Worm (Caenorhabditis elegans) whole organism, L4 larva: ENCODE data around the gene R13H7.2.

Experiments used
- F44E2.7 ChIP-seq: fragments of 200-800 bp; sonication (Bioruptor generic); IDR thresholded peaks from 2 replicates; pipeline ENCODE4 v2.1.2; 2022; ENCODE audit warnings: missing genetic modification characterization, missing compliant biosample characterization
- Y105C5A.15 ChIP-seq: fragments of 200-800 bp; sonication (Bioruptor generic); IDR thresholded peaks from 2 replicates; pipeline ENCODE4 v1.3.6; 2022; ENCODE audit warnings: missing genetic modification characterization, missing compliant biosample characterization
- Y5F2A.4 ChIP-seq: fragments of 200-800 bp; sonication (Bioruptor generic); optimal IDR thresholded peaks from 2 replicates; lab custom pipeline; 2018; ENCODE audit warnings: mild to moderate bottlenecking, missing genetic modification characterization, missing compliant biosample characterization
- aly-2 ChIP-seq: sonication (generic microtip); optimal IDR thresholded peaks from 2 replicates; lab custom pipeline; 2018; ENCODE audit warnings: missing biosample characterization, missing genetic modification characterization
- ama-1 ChIP-seq: fragments of 150-350 bp; optimal IDR thresholded peaks from 2 replicates; lab custom pipeline; 2014; ENCODE audit warnings: inconsistent platforms, mixed read lengths
- ceh-20 ChIP-seq: fragments of 200-800 bp; sonication (Bioruptor generic); IDR thresholded peaks from 2 replicates; pipeline ENCODE4 v1.3.6; 2022; ENCODE audit warnings: missing genetic modification reagents, missing genetic modification characterization, missing compliant biosample characterization
- ceh-32 ChIP-seq: sonication (generic microtip); optimal IDR thresholded peaks from 2 replicates; lab custom pipeline; 2016; ENCODE audit warnings: mild to moderate bottlenecking, missing genetic modification characterization, missing compliant biosample characterization; ENCODE audit not compliant: poor library complexity
- ceh-44 ChIP-seq: fragments of 200-800 bp; sonication (Bioruptor generic); IDR thresholded peaks from 2 replicates; pipeline ENCODE4 v1.3.6; 2022; ENCODE audit warnings: missing genetic modification reagents, missing genetic modification characterization, missing compliant biosample characterization
- ces-1 ChIP-seq: fragments of 150-350 bp; sonication (generic microtip); optimal IDR thresholded peaks from 4 replicates; lab custom pipeline; 2014; ENCODE audit warnings: missing biosample characterization, missing genetic modification reagents, missing genetic modification characterization
- cey-2 ChIP-seq: sonication (generic microtip); optimal IDR thresholded peaks from 3 replicates; lab custom pipeline; 2017; ENCODE audit warnings: missing genetic modification characterization, mild to moderate bottlenecking, missing compliant biosample characterization, antibody characterized with exemption, borderline replicate concordance; ENCODE audit not compliant: insufficient read depth
- ctbp-1 ChIP-seq: fragments of 200-800 bp; sonication (Bioruptor generic); IDR thresholded peaks from 2 replicates; pipeline ENCODE4 v1.3.6; 2022; ENCODE audit warnings: missing genetic modification reagents, missing genetic modification characterization, missing compliant biosample characterization
- daf-16 ChIP-seq, 3 experiments: sonication (generic microtip); optimal IDR thresholded peaks; 2 replicates each; lab custom pipeline; 2016 to 2017; ENCODE audit warnings: missing genetic modification characterization in 3 of 3, missing genetic modification reagents in 3 of 3, mild to moderate bottlenecking in 2 of 3, missing compliant biosample characterization in 2 of 3, missing biosample characterization in 1 of 3, moderate library complexity in 1 of 3
- daf-19 ChIP-seq: fragments of 200-800 bp; sonication (Bioruptor generic); conservative IDR thresholded peaks from 2 replicates; pipeline ENCODE4 v1.3.6; 2022; ENCODE audit warnings: missing genetic modification characterization, missing compliant biosample characterization
- dmd-6 ChIP-seq: fragments of 200-800 bp; sonication (Bioruptor generic); IDR thresholded peaks from 2 replicates; pipeline ENCODE4 v1.3.6; 2022; ENCODE audit warnings: missing genetic modification reagents, missing genetic modification characterization, missing compliant biosample characterization
- dmd-8 ChIP-seq: fragments of 200-800 bp; sonication (Bioruptor generic); IDR thresholded peaks from 2 replicates; pipeline ENCODE4 v1.3.6; 2022; ENCODE audit warnings: missing genetic modification characterization, missing compliant biosample characterization
- dmd-9 ChIP-seq: fragments of 200-800 bp; sonication (Bioruptor generic); IDR thresholded peaks from 2 replicates; pipeline ENCODE4 v1.3.6; 2022; ENCODE audit warnings: missing genetic modification reagents, missing genetic modification characterization, missing compliant biosample characterization
- duxl-1 ChIP-seq: sonication (generic microtip); optimal IDR thresholded peaks from 2 replicates; lab custom pipeline; 2016; ENCODE audit warnings: mild to moderate bottlenecking, missing genetic modification characterization, moderate library complexity, missing compliant biosample characterization; ENCODE audit not compliant: poor library complexity
- dve-1 ChIP-seq: sonication (generic microtip); optimal IDR thresholded peaks from 2 replicates; lab custom pipeline; 2017; ENCODE audit warnings: antibody characterized with exemption, mild to moderate bottlenecking, missing genetic modification characterization, missing compliant biosample characterization; ENCODE audit not compliant: insufficient read depth
- egl-43 ChIP-seq: fragments of 200-800 bp; sonication (Bioruptor generic); IDR thresholded peaks from 2 replicates; pipeline ENCODE4 v1.3.6; 2022; ENCODE audit warnings: missing genetic modification reagents, missing genetic modification characterization, missing compliant biosample characterization
- gei-8 ChIP-seq: fragments of 200-800 bp; sonication (Bioruptor generic); optimal IDR thresholded peaks from 2 replicates; lab custom pipeline; 2018; ENCODE audit warnings: mild to moderate bottlenecking, missing genetic modification characterization, missing compliant biosample characterization
- hlh-11 ChIP-seq: fragments of 200-800 bp; sonication (Bioruptor generic); optimal IDR thresholded peaks from 2 replicates; lab custom pipeline; 2018; ENCODE audit warnings: mild to moderate bottlenecking, missing genetic modification characterization, missing compliant biosample characterization
- hlh-30 ChIP-seq: sonication (generic microtip); optimal IDR thresholded peaks from 2 replicates; lab custom pipeline; 2017; ENCODE audit warnings: antibody characterized with exemption, mild to moderate bottlenecking, missing genetic modification characterization, missing compliant biosample characterization; ENCODE audit not compliant: insufficient read depth
- hmg-1.1 ChIP-seq: fragments of 200-800 bp; sonication (Bioruptor generic); IDR thresholded peaks from 2 replicates; pipeline ENCODE4 v1.3.6; 2022; ENCODE audit warnings: missing genetic modification reagents, missing genetic modification characterization, missing compliant biosample characterization
- lin-13 ChIP-seq: fragments of 150-350 bp; optimal IDR thresholded peaks from 2 replicates; lab custom pipeline; 2014; ENCODE audit warnings: missing biosample characterization, missing genetic modification reagents, missing genetic modification characterization
- lin-15B ChIP-seq: fragments of 150-350 bp; sonication (generic microtip); optimal IDR thresholded peaks from 3 replicates; lab custom pipeline; 2014; ENCODE audit warnings: missing biosample characterization, missing genetic modification characterization
- lsy-2 ChIP-seq, 2 experiments: fragments of 150-350 bp in 1 of 2; sonication (generic microtip) in 1 of 2; optimal IDR thresholded peaks; 2 replicates each; lab custom pipeline; 2014 to 2017; ENCODE audit warnings: missing biosample characterization in 2 of 2, missing genetic modification characterization in 2 of 2
- mdl-1 ChIP-seq, 2 experiments: fragments of 150-350 bp in 1 of 2; sonication (generic microtip) in 1 of 2; optimal IDR thresholded peaks; 2 replicates each; lab custom pipeline; 2014 to 2017; ENCODE audit warnings: missing biosample characterization in 2 of 2, missing genetic modification characterization in 2 of 2
- mep-1 ChIP-seq: fragments of 150-350 bp; sonication (generic microtip); optimal IDR thresholded peaks from 3 replicates; lab custom pipeline; 2014; ENCODE audit warnings: missing biosample characterization, missing genetic modification characterization
- nhr-10 ChIP-seq: fragments of 150-350 bp; optimal IDR thresholded peaks from 2 replicates; lab custom pipeline; 2014; ENCODE audit warnings: missing biosample characterization, missing genetic modification characterization
- nhr-11 ChIP-seq: fragments of 150-350 bp; optimal IDR thresholded peaks from 2 replicates; lab custom pipeline; 2014; ENCODE audit warnings: missing biosample characterization, missing genetic modification characterization
- nhr-25 ChIP-seq: sonication (generic microtip); optimal IDR thresholded peaks from 2 replicates; lab custom pipeline; 2017; ENCODE audit warnings: missing genetic modification characterization, mild to moderate bottlenecking, missing compliant biosample characterization, antibody characterized with exemption, moderate library complexity, borderline replicate concordance; ENCODE audit not compliant: insufficient read depth
- nhr-28 ChIP-seq: fragments of 150-350 bp; optimal IDR thresholded peaks from 2 replicates; lab custom pipeline; 2014; ENCODE audit warnings: missing biosample characterization, missing genetic modification characterization
- nhr-6 ChIP-seq: fragments of 150-350 bp; optimal IDR thresholded peaks from 2 replicates; lab custom pipeline; 2014; ENCODE audit warnings: missing biosample characterization, missing genetic modification characterization
- nhr-76 ChIP-seq: fragments of 150-350 bp; optimal IDR thresholded peaks from 2 replicates; lab custom pipeline; 2014; ENCODE audit warnings: missing biosample characterization, missing genetic modification characterization
- nhr-77 ChIP-seq: fragments of 150-350 bp; optimal IDR thresholded peaks from 2 replicates; lab custom pipeline; 2014; ENCODE audit warnings: missing biosample characterization, missing genetic modification characterization
- pha-4 ChIP-seq, 2 experiments: fragments of 150-350 bp in 1 of 2; fragments of 200-800 bp in 1 of 2; sonication (Bioruptor generic) in 1 of 2; IDR thresholded peaks in 1 of 2; optimal IDR thresholded peaks in 1 of 2; 2 replicates each; pipeline versions ENCODE4 v1.3.6 to Lab custom; 2014 to 2022; ENCODE audit warnings: missing genetic modification characterization in 2 of 2, missing genetic modification reagents in 2 of 2, missing biosample characterization in 1 of 2, missing compliant biosample characterization in 1 of 2
- php-3 ChIP-seq: fragments of 200-800 bp; sonication (Bioruptor generic); IDR thresholded peaks from 2 replicates; pipeline ENCODE4 v1.3.6; 2022; ENCODE audit warnings: missing genetic modification reagents, missing genetic modification characterization, missing compliant biosample characterization
- pqm-1 ChIP-seq: sonication (generic microtip); optimal IDR thresholded peaks from 2 replicates; lab custom pipeline; 2017; ENCODE audit warnings: missing biosample characterization, missing genetic modification characterization
- saeg-2 ChIP-seq: fragments of 200-800 bp; sonication (Bioruptor generic); IDR thresholded peaks from 2 replicates; pipeline ENCODE4 v1.3.6; 2022; ENCODE audit warnings: missing genetic modification reagents, missing genetic modification characterization, missing compliant biosample characterization
- sdz-12 ChIP-seq: fragments of 200-800 bp; sonication (Bioruptor generic); optimal IDR thresholded peaks from 2 replicates; lab custom pipeline; 2018; ENCODE audit warnings: mild to moderate bottlenecking, missing genetic modification characterization, missing compliant biosample characterization
- skn-1 ChIP-seq: fragments of 150-350 bp; optimal IDR thresholded peaks from 2 replicates; lab custom pipeline; 2014; ENCODE audit warnings: missing biosample characterization, missing genetic modification characterization
- snpc-1.2 ChIP-seq: fragments of 200-800 bp; sonication (Bioruptor generic); IDR thresholded peaks from 2 replicates; pipeline ENCODE4 v1.3.6; 2022; ENCODE audit warnings: missing genetic modification reagents, missing genetic modification characterization, missing compliant biosample characterization
- snpc-4 ChIP-seq: fragments of 150-350 bp; optimal IDR thresholded peaks from 2 replicates; lab custom pipeline; 2014; ENCODE audit warnings: missing biosample characterization, missing genetic modification characterization
- spr-3 ChIP-seq: fragments of 200-800 bp; sonication (Bioruptor generic); optimal IDR thresholded peaks from 2 replicates; lab custom pipeline; 2018; ENCODE audit warnings: mild to moderate bottlenecking, missing genetic modification characterization, missing compliant biosample characterization
- tag-97 ChIP-seq: fragments of 200-800 bp; sonication (Bioruptor generic); IDR thresholded peaks from 2 replicates; pipeline ENCODE4 v1.3.6; 2022; ENCODE audit warnings: missing genetic modification characterization, missing compliant biosample characterization
- tra-1 ChIP-seq: fragments of 200-800 bp; sonication (Bioruptor generic); IDR thresholded peaks from 2 replicates; pipeline ENCODE4 v1.3.6; 2022; ENCODE audit warnings: missing genetic modification reagents, missing genetic modification characterization, missing compliant biosample characterization
- unc-130 ChIP-seq: sonication (generic microtip); optimal IDR thresholded peaks from 2 replicates; lab custom pipeline; 2016; ENCODE audit warnings: missing genetic modification reagents, missing genetic modification characterization, missing compliant biosample characterization
- unc-39 ChIP-seq: sonication (generic microtip); optimal IDR thresholded peaks from 2 replicates; lab custom pipeline; 2017; ENCODE audit warnings: missing biosample characterization, missing genetic modification characterization
- zip-2 ChIP-seq: fragments of 150-350 bp; optimal IDR thresholded peaks from 2 replicates; lab custom pipeline; 2014; ENCODE audit warnings: missing biosample characterization, missing genetic modification characterization
- ztf-7 ChIP-seq: fragments of 150-350 bp; optimal IDR thresholded peaks from 2 replicates; lab custom pipeline; 2014; ENCODE audit warnings: missing biosample characterization, missing genetic modification characterization

The R13H7.2 gene

ce11 chrIV:6881183-6881582 is 22.0 kb upstream of the R13H7.2 start:
- TF ChIP-seq F44E2.7 (GFP tag; lab: Robert Waterston, UW): no peak
- TF ChIP-seq nhr-25 (tag; lab: Kevin White, UChicago): no peak
- no peak for TF ChIP-seq ama-1
- TF ChIP-seq spr-3 (GFP tag; lab: Kevin White, UChicago): no peak
- peak; percentile 47 for TF ChIP-seq nhr-28 (tag; lab: Kevin White, UChicago)
- TF ChIP-seq lsy-2 (tag; optimal IDR thresholded peaks at IDR 0.05; lab: Kevin White, UChicago): peak; percentile 49 to 73
- TF ChIP-seq unc-39 (tag; lab: Kevin White, UChicago): no peak
- TF ChIP-seq hlh-30 (tag; lab: Kevin White, UChicago): peak; percentile 62
- TF ChIP-seq Y105C5A.15: no peak
- no peak for TF ChIP-seq nhr-6
- peak; percentile 7; the same call in 1 of the 2 replicates for TF ChIP-seq pha-4 (GFP tag; IDR thresholded peaks at IDR 0.05; lab: Robert Waterston, UW)
- peak; percentile 38 for TF ChIP-seq pha-4 (tag; optimal IDR thresholded peaks at IDR 0.05; lab: Kevin White, UChicago)
- no peak for TF ChIP-seq snpc-1.2 (GFP tag; lab: Robert Waterston, UW)
- peak; percentile 48; the same call in 1 of the 2 replicates for TF ChIP-seq hmg-1.1
- TF ChIP-seq ces-1 (GFP tag; lab: Kevin White, UChicago): no peak
- no peak for TF ChIP-seq sdz-12 (GFP tag; lab: Kevin White, UChicago)
- TF ChIP-seq ceh-32 (tag; lab: Kevin White, UChicago): no peak
- TF ChIP-seq daf-19 (GFP tag; lab: Robert Waterston, UW): no peak
- TF ChIP-seq duxl-1 (tag; lab: Kevin White, UChicago): no peak
- TF ChIP-seq mep-1 (tag; lab: Kevin White, UChicago): peak; percentile 69
- TF ChIP-seq php-3 (GFP tag; lab: Robert Waterston, UW): no peak
- no peak for TF ChIP-seq pqm-1 (tag; lab: Kevin White, UChicago)
- peak in 1 of 2 experiments; percentile 53 for TF ChIP-seq mdl-1 (tag; optimal IDR thresholded peaks at IDR 0.05; lab: Kevin White, UChicago)
- TF ChIP-seq unc-130 (GFP tag; lab: Kevin White, UChicago): no peak
- no peak for TF ChIP-seq skn-1 (tag; lab: Kevin White, UChicago)
- no peak for TF ChIP-seq tra-1 (GFP tag; lab: Robert Waterston, UW)
- TF ChIP-seq dmd-6 (GFP tag; lab: Robert Waterston, UW): peak; percentile 77
- peak in 1 of 2 experiments; percentile 54 for TF ChIP-seq daf-16 (GFP tag; optimal IDR thresholded peaks at IDR 0.05; lab: Kevin White, UChicago)
- TF ChIP-seq daf-16 (tag; optimal IDR thresholded peaks at IDR 0.05; lab: Kevin White, UChicago): no peak
- no peak for TF ChIP-seq gei-8 (GFP tag; lab: Kevin White, UChicago)
- TF ChIP-seq hlh-11 (tag; lab: Kevin White, UChicago): peak; percentile 85
- TF ChIP-seq cey-2: no peak
- no peak for TF ChIP-seq ztf-7 (tag; lab: Kevin White, UChicago)
- TF ChIP-seq nhr-10 (tag; lab: Kevin White, UChicago): no peak
- no peak for TF ChIP-seq egl-43
- no peak for TF ChIP-seq lin-13
- no peak for TF ChIP-seq saeg-2 (GFP tag; lab: Robert Waterston, UW)
- peak; percentile 36; the same call in 1 of the 2 replicates for TF ChIP-seq ctbp-1 (GFP tag; lab: Robert Waterston, UW)
- TF ChIP-seq tag-97 (GFP tag; lab: Robert Waterston, UW): no peak
- 0 out of 2 replicates have a peak, but pooled peaks have one; percentile 63 for TF ChIP-seq ceh-20 (GFP tag; lab: Robert Waterston, UW)
- TF ChIP-seq nhr-76 (tag; lab: Kevin White, UChicago): no peak
- no peak for TF ChIP-seq nhr-77 (tag; lab: Kevin White, UChicago)
- TF ChIP-seq dmd-9: no peak
- no peak for TF ChIP-seq Y5F2A.4 (GFP tag; lab: Kevin White, UChicago)
- no peak for TF ChIP-seq snpc-4
- TF ChIP-seq aly-2 (tag; lab: Kevin White, UChicago): no peak
- peak; percentile 55 for TF ChIP-seq nhr-11 (tag; lab: Kevin White, UChicago)
- TF ChIP-seq zip-2 (tag; lab: Kevin White, UChicago): no peak
- TF ChIP-seq ceh-44 (GFP tag; lab: Robert Waterston, UW): no peak
- TF ChIP-seq dmd-8 (GFP tag; lab: Robert Waterston, UW): no peak
- TF ChIP-seq dve-1: peak; percentile 12
- TF ChIP-seq lin-15B (tag; lab: Kevin White, UChicago): no peak
